Fruit fly (Drosophila melanogaster): Measurements from ENCODE around the gene GckIII.

- TF ChIP-seq h (GFP tag; optimal IDR thresholded peaks at IDR 0.05): peak; percentile 71
- TF ChIP-seq sage (GFP tag; optimal IDR thresholded peaks at IDR 0.05): no peak
- TF ChIP-seq Myc (optimal IDR thresholded peaks at IDR 0.05): no peak
- peak; percentile 60 for TF ChIP-seq Abd-B (GFP tag; optimal IDR thresholded peaks at IDR 0.05)
- peak; percentile 56 for TF ChIP-seq psq (GFP tag; optimal IDR thresholded peaks at IDR 0.05)
- no peak for TF ChIP-seq dmrt93B (GFP tag; optimal IDR thresholded peaks at IDR 0.05)
- TF ChIP-seq br (GFP tag; optimal IDR thresholded peaks at IDR 0.05): peak; percentile 33
Observed at dm6 chr3R:17056183-17056904, 29.0 kb upstream of the GckIII start.

All from whole organism, wandering third instar larva.